Worm (Caenorhabditis elegans) whole organism, young adult: ENCODE data around the gene pho-12.

Experiments
- B0035.1 ChIP-seq: sonication (generic microtip); optimal IDR thresholded peaks from 2 replicates; lab custom pipeline; 2016; ENCODE audit warnings: missing genetic modification characterization, mild to moderate bottlenecking, missing compliant biosample characterization, missing genotype, missing genetic modification reagents
- B0336.3 ChIP-seq: fragments of 200-800 bp; sonication (Bioruptor generic); IDR thresholded peaks from 2 replicates; pipeline ENCODE4 v1.3.6; 2022; ENCODE audit warnings: missing genetic modification characterization, missing compliant biosample characterization
- C17E4.6 ChIP-seq: fragments of 200-800 bp; sonication (Bioruptor generic); IDR thresholded peaks from 2 replicates; pipeline ENCODE4 v1.3.6; 2022; ENCODE audit warnings: missing genetic modification reagents, missing genetic modification characterization, missing compliant biosample characterization
- F22D6.2 ChIP-seq: sonication (generic microtip); optimal IDR thresholded peaks from 2 replicates; lab custom pipeline; 2016; ENCODE audit warnings: mild to moderate bottlenecking, missing genetic modification characterization, missing compliant biosample characterization
- F39B2.1 ChIP-seq: fragments of 200-800 bp; sonication (Bioruptor generic); IDR thresholded peaks from 2 replicates; pipeline ENCODE4 v1.3.6; 2022; ENCODE audit warnings: missing genetic modification reagents, missing genetic modification characterization, missing compliant biosample characterization
- F57A8.1 ChIP-seq: fragments of 200-800 bp; sonication (Bioruptor generic); optimal IDR thresholded peaks from 2 replicates; lab custom pipeline; 2018; ENCODE audit warnings: mild to moderate bottlenecking, missing genetic modification characterization, moderate library complexity, missing compliant biosample characterization
- K12H6.12 ChIP-seq: fragments of 200-800 bp; sonication (Bioruptor generic); optimal IDR thresholded peaks from 2 replicates; lab custom pipeline; 2018; ENCODE audit warnings: mild to moderate bottlenecking, missing genetic modification characterization, missing compliant biosample characterization
- T07F8.4 ChIP-seq: sonication (generic microtip); optimal IDR thresholded peaks from 2 replicates; lab custom pipeline; 2016; ENCODE audit warnings: mild to moderate bottlenecking, missing genetic modification characterization, moderate library complexity, missing compliant biosample characterization
- T26A5.8 ChIP-seq: sonication (generic microtip); optimal IDR thresholded peaks from 2 replicates; lab custom pipeline; 2016; ENCODE audit warnings: missing genetic modification characterization, missing compliant biosample characterization
- Y56A3A.18 ChIP-seq: fragments of 200-800 bp; sonication (Bioruptor generic); IDR thresholded peaks from 2 replicates; pipeline ENCODE4 v1.3.6; 2022; ENCODE audit warnings: missing genetic modification reagents, missing genetic modification characterization, missing compliant biosample characterization
- Y95B8A.8 ChIP-seq: fragments of 200-800 bp; sonication (Bioruptor generic); IDR thresholded peaks from 2 replicates; pipeline ENCODE4 v1.3.6; 2022; ENCODE audit warnings: missing genetic modification reagents, missing genetic modification characterization, missing compliant biosample characterization
- aptf-2 ChIP-seq: fragments of 200-800 bp; sonication (Bioruptor generic); conservative IDR thresholded peaks from 2 replicates; pipeline ENCODE4 v1.3.6; 2022; ENCODE audit warnings: missing genetic modification reagents, missing genetic modification characterization, missing compliant biosample characterization
- atf-7 ChIP-seq: sonication (generic microtip); optimal IDR thresholded peaks from 2 replicates; lab custom pipeline; 2017; ENCODE audit warnings: mild to moderate bottlenecking, missing genetic modification characterization, missing compliant biosample characterization
- attf-3 ChIP-seq: fragments of 200-800 bp; sonication (Bioruptor generic); conservative IDR thresholded peaks from 2 replicates; pipeline ENCODE4 v1.3.6; 2022; ENCODE audit warnings: missing genetic modification reagents, missing genetic modification characterization, missing compliant biosample characterization
- bed-2 ChIP-seq: fragments of 200-800 bp; sonication (Bioruptor generic); IDR thresholded peaks from 2 replicates; pipeline ENCODE4 v1.3.6; 2022; ENCODE audit warnings: missing genetic modification reagents, missing genetic modification characterization, missing compliant biosample characterization
- ceh-100 ChIP-seq: fragments of 200-800 bp; sonication (Bioruptor generic); IDR thresholded peaks from 2 replicates; pipeline ENCODE4 v1.3.6; 2022; ENCODE audit warnings: missing genetic modification reagents, missing genetic modification characterization, missing compliant biosample characterization
- ceh-40 ChIP-seq: fragments of 200-800 bp; sonication (Bioruptor generic); IDR thresholded peaks from 2 replicates; pipeline ENCODE4 v1.3.6; 2022; ENCODE audit warnings: missing genetic modification characterization, missing compliant biosample characterization
- chd-7 ChIP-seq: sonication (generic microtip); optimal IDR thresholded peaks from 2 replicates; lab custom pipeline; 2016; ENCODE audit warnings: mild to moderate bottlenecking, missing genetic modification characterization, moderate library complexity, missing compliant biosample characterization
- die-1 ChIP-seq: sonication (generic microtip); optimal IDR thresholded peaks from 2 replicates; lab custom pipeline; 2016; ENCODE audit warnings: missing genotype, mild to moderate bottlenecking, missing genetic modification characterization, missing compliant biosample characterization
- dpl-1 ChIP-seq: fragments of 150-350 bp; optimal IDR thresholded peaks from 2 replicates; lab custom pipeline; 2014; ENCODE audit warnings: missing biosample characterization, missing genetic modification reagents, missing genetic modification characterization
- ets-4 ChIP-seq: fragments of 200-800 bp; sonication (Bioruptor generic); optimal IDR thresholded peaks from 2 replicates; lab custom pipeline; 2018; ENCODE audit warnings: mild to moderate bottlenecking, missing genetic modification characterization, missing compliant biosample characterization
- fkh-3 ChIP-seq: sonication (generic microtip); optimal IDR thresholded peaks from 2 replicates; lab custom pipeline; 2016; ENCODE audit warnings: mild to moderate bottlenecking, missing genetic modification characterization, missing compliant biosample characterization
- hlh-26 ChIP-seq: fragments of 200-800 bp; sonication (Bioruptor generic); conservative IDR thresholded peaks from 2 replicates; pipeline ENCODE4 v1.3.6; 2022; ENCODE audit warnings: missing genetic modification reagents, missing genetic modification characterization, missing compliant biosample characterization
- hmg-1.2 ChIP-seq: fragments of 200-800 bp; sonication (Bioruptor generic); IDR thresholded peaks from 2 replicates; pipeline ENCODE4 v1.3.6; 2022; ENCODE audit warnings: missing genetic modification reagents, missing genetic modification characterization, missing compliant biosample characterization
- hmg-20 ChIP-seq: fragments of 200-800 bp; sonication (Bioruptor generic); IDR thresholded peaks from 2 replicates; pipeline ENCODE4 v1.3.6; 2022; ENCODE audit warnings: missing genetic modification reagents, missing genetic modification characterization, missing compliant biosample characterization
- let-526 ChIP-seq: fragments of 200-800 bp; sonication (Bioruptor generic); IDR thresholded peaks from 2 replicates; pipeline ENCODE4 v1.3.6; 2022; ENCODE audit warnings: missing genetic modification reagents, missing genetic modification characterization, missing compliant biosample characterization
- lin-40 ChIP-seq: sonication (generic microtip); optimal IDR thresholded peaks from 2 replicates; lab custom pipeline; 2016; ENCODE audit warnings: missing genetic modification characterization, mild to moderate bottlenecking, missing compliant biosample characterization, missing genotype, missing genetic modification reagents
- lin-54 ChIP-seq: fragments of 200-800 bp; sonication (Bioruptor generic); optimal IDR thresholded peaks from 2 replicates; lab custom pipeline; 2018; ENCODE audit warnings: mild to moderate bottlenecking, missing genetic modification characterization, missing compliant biosample characterization
- madf-10 ChIP-seq: sonication (generic microtip); optimal IDR thresholded peaks from 2 replicates; lab custom pipeline; 2016; ENCODE audit warnings: mild to moderate bottlenecking, missing genetic modification characterization, missing compliant biosample characterization
- madf-8 ChIP-seq: fragments of 200-800 bp; sonication (Bioruptor generic); conservative IDR thresholded peaks from 2 replicates; pipeline ENCODE4 v1.3.6; 2022; ENCODE audit warnings: missing genetic modification reagents, missing genetic modification characterization, missing compliant biosample characterization
- nfya-1 ChIP-seq: sonication (generic microtip); optimal IDR thresholded peaks from 2 replicates; lab custom pipeline; 2017; ENCODE audit warnings: antibody characterized with exemption, missing compliant biosample characterization, missing genetic modification characterization, borderline replicate concordance; ENCODE audit not compliant: insufficient read depth
- nfya-2 ChIP-seq: fragments of 200-800 bp; sonication (Bioruptor generic); IDR thresholded peaks from 2 replicates; pipeline ENCODE4 v1.3.6; 2022; ENCODE audit warnings: missing genetic modification reagents, missing genetic modification characterization, missing compliant biosample characterization
- nfyb-1 ChIP-seq: fragments of 200-800 bp; sonication (Bioruptor generic); IDR thresholded peaks from 2 replicates; pipeline ENCODE4 v1.3.6; 2022; ENCODE audit warnings: missing genetic modification reagents, missing genetic modification characterization, missing compliant biosample characterization
- nhr-27 ChIP-seq: fragments of 200-800 bp; sonication (Bioruptor generic); optimal IDR thresholded peaks from 2 replicates; lab custom pipeline; 2018; ENCODE audit warnings: mild to moderate bottlenecking, missing genetic modification characterization, moderate library complexity, missing compliant biosample characterization
- pbrm-1 ChIP-seq: fragments of 200-800 bp; sonication (Bioruptor generic); IDR thresholded peaks from 2 replicates; pipeline ENCODE4 v1.3.6; 2022; ENCODE audit warnings: missing genetic modification reagents, missing genetic modification characterization, missing compliant biosample characterization
- rcor-1 ChIP-seq: fragments of 200-800 bp; sonication (Bioruptor generic); IDR thresholded peaks from 2 replicates; pipeline ENCODE4 v1.3.6; 2022; ENCODE audit warnings: missing genetic modification reagents, missing genetic modification characterization, missing compliant biosample characterization
- repo-1 ChIP-seq: sonication (generic microtip); optimal IDR thresholded peaks from 2 replicates; lab custom pipeline; 2017; ENCODE audit warnings: mild to moderate bottlenecking, missing genetic modification characterization, missing compliant biosample characterization
- snpc-1.1 ChIP-seq: sonication (generic microtip); optimal IDR thresholded peaks from 2 replicates; lab custom pipeline; 2017; ENCODE audit warnings: missing genetic modification characterization, mild to moderate bottlenecking, missing compliant biosample characterization, antibody characterized with exemption, moderate library complexity, missing genotype, missing genetic modification reagents; ENCODE audit not compliant: insufficient read depth
- snpc-1.3 ChIP-seq: sonication (generic microtip); optimal IDR thresholded peaks from 2 replicates; lab custom pipeline; 2017; ENCODE audit warnings: missing genetic modification characterization, mild to moderate bottlenecking, missing compliant biosample characterization, antibody characterized with exemption, moderate library complexity, missing genotype, missing genetic modification reagents; ENCODE audit not compliant: insufficient read depth
- snpc-4 ChIP-seq, 5 experiments: fragments of 150-350 bp in 1 of 5; sonication (generic microtip) in 4 of 5; optimal IDR thresholded peaks; 2 replicates each; lab custom pipeline; 2014 to 2018; ENCODE audit warnings: missing genetic modification characterization in 5 of 5, missing biosample characterization in 3 of 5, antibody characterized with exemption in 2 of 5, mild to moderate bottlenecking in 2 of 5, missing compliant biosample characterization in 2 of 5, missing genotype in 2 of 5, moderate library complexity in 2 of 5, missing genetic modification reagents in 1 of 5
- somi-1 ChIP-seq: fragments of 200-800 bp; sonication (Bioruptor generic); optimal IDR thresholded peaks from 2 replicates; lab custom pipeline; 2018; ENCODE audit warnings: mild to moderate bottlenecking, missing genetic modification characterization, missing compliant biosample characterization
- tbp1 ChIP-seq: fragments of 200-800 bp; sonication (Bioruptor generic); optimal IDR thresholded peaks from 2 replicates; lab custom pipeline; 2018; ENCODE audit warnings: mild to moderate bottlenecking, missing genetic modification characterization, missing compliant biosample characterization
- unc-62 ChIP-seq: fragments of 150-350 bp; optimal IDR thresholded peaks from 2 replicates; lab custom pipeline; 2014; ENCODE audit warnings: missing biosample characterization, missing genetic modification reagents, missing genetic modification characterization
- zim-3 ChIP-seq: sonication (generic microtip); optimal IDR thresholded peaks from 2 replicates; lab custom pipeline; 2017; ENCODE audit warnings: mild to moderate bottlenecking, missing genetic modification characterization, moderate library complexity, missing compliant biosample characterization
- ztf-22 ChIP-seq: fragments of 200-800 bp; sonication (Bioruptor generic); optimal IDR thresholded peaks from 2 replicates; lab custom pipeline; 2018; ENCODE audit warnings: mild to moderate bottlenecking, missing genetic modification characterization, moderate library complexity, missing compliant biosample characterization

The pho-12 gene

DNA sequence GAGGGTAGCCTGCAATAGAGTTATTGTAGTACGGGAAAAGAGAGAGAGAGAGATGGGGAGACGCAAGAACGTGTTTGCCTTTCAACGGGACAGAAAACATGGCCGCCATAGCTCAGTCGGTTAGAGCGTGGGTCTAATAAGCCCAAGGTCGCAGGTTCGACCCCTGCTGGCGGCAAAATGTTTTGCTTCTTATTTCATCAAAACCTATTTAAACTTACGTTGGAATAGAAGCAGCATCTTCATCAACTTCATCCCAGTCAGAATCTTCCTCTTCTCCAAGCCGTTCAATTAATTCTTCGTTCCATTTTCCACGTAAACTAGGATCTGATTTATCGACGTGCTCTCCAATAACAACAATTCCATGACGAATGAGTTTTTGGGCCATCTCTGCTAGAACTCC lies 27.9 kb downstream of the pho-12 start (continued):
- no peak for TF ChIP-seq fkh-3
- TF ChIP-seq aptf-2 (GFP tag; lab: Robert Waterston, UW): no peak
- TF ChIP-seq hmg-1.2: peak; percentile 66
- TF ChIP-seq tbp1 (GFP tag; lab: Kevin White, UChicago): peak; percentile 98
- no peak for TF ChIP-seq nfya-1 (tag; lab: Kevin White, UChicago)
- no peak for TF ChIP-seq somi-1 (GFP tag; lab: Kevin White, UChicago)
- peak; percentile 87 for TF ChIP-seq nfyb-1 (GFP tag; lab: Robert Waterston, UW)
- no peak for TF ChIP-seq F39B2.1
- peak; percentile 79 for TF ChIP-seq B0336.3 (GFP tag; lab: Robert Waterston, UW)
- peak; percentile 50; the same call in 1 of the 2 replicates for TF ChIP-seq pbrm-1
- TF ChIP-seq snpc-1.1 (tag; lab: Kevin White, UChicago): no peak
- TF ChIP-seq unc-62: no peak
- peak; percentile 76 for TF ChIP-seq lin-54 (GFP tag; lab: Kevin White, UChicago)
- TF ChIP-seq atf-7 (tag; lab: Kevin White, UChicago): peak; percentile 53
- peak; percentile 70 for TF ChIP-seq ceh-100 (GFP tag; lab: Robert Waterston, UW)
- TF ChIP-seq ztf-22 (GFP tag; lab: Kevin White, UChicago): no peak
- TF ChIP-seq zim-3 (tag; lab: Kevin White, UChicago): peak; percentile 53
- TF ChIP-seq T26A5.8 (tag; lab: Kevin White, UChicago): peak; percentile 63
- no peak for TF ChIP-seq hlh-26
- TF ChIP-seq nhr-27 (tag; lab: Kevin White, UChicago): peak; percentile 74
- no peak for TF ChIP-seq bed-2 (GFP tag; lab: Robert Waterston, UW)
- TF ChIP-seq die-1 (tag; lab: Kevin White, UChicago): peak; percentile 81
- peak; percentile 86 for TF ChIP-seq hmg-20 (GFP tag; lab: Robert Waterston, UW)
- peak; percentile 31; the same call in 1 of the 2 replicates for TF ChIP-seq madf-8 (GFP tag; lab: Robert Waterston, UW)
- no peak for TF ChIP-seq F57A8.1 (GFP tag; lab: Kevin White, UChicago)
- peak; percentile 53 for TF ChIP-seq lin-40 (tag; lab: Kevin White, UChicago)
- peak; percentile 7 for TF ChIP-seq ets-4
- TF ChIP-seq B0035.1 (tag; lab: Kevin White, UChicago): peak; percentile 43
- 0 out of 2 replicates have a peak, but pooled peaks have one; percentile 67 for TF ChIP-seq ceh-40 (GFP tag; lab: Robert Waterston, UW)
- peak; percentile 62 for TF ChIP-seq snpc-1.3 (tag; lab: Kevin White, UChicago)
- TF ChIP-seq snpc-4 (GFP tag; optimal IDR thresholded peaks at IDR 0.05; lab: Kevin White, UChicago): peak; percentile 34
- TF ChIP-seq snpc-4 (tag; optimal IDR thresholded peaks at IDR 0.05; lab: Kevin White, UChicago): peak in 3 of 4 experiments; percentile 48 to 70 (median 69)
- peak; percentile 74 for TF ChIP-seq chd-7 (tag; lab: Kevin White, UChicago)
- TF ChIP-seq Y95B8A.8 (GFP tag; lab: Robert Waterston, UW): 0 out of 2 replicates have a peak, but pooled peaks have one; percentile 45
- TF ChIP-seq dpl-1: no peak
- no peak for TF ChIP-seq nfya-2 (GFP tag; lab: Robert Waterston, UW)
- TF ChIP-seq F22D6.2 (tag; lab: Kevin White, UChicago): no peak
- peak; percentile 36 for TF ChIP-seq madf-10
- TF ChIP-seq K12H6.12 (tag; lab: Kevin White, UChicago): peak; percentile 36
- peak; percentile 44 for TF ChIP-seq repo-1 (tag; lab: Kevin White, UChicago)
- TF ChIP-seq C17E4.6 (GFP tag; lab: Robert Waterston, UW): 0 out of 2 replicates have a peak, but pooled peaks have one; percentile 13
- TF ChIP-seq Y56A3A.18 (GFP tag; lab: Robert Waterston, UW): 0 out of 2 replicates have a peak, but pooled peaks have one; percentile 37
- peak; percentile 38 for TF ChIP-seq T07F8.4 (tag; lab: Kevin White, UChicago)
- TF ChIP-seq attf-3 (GFP tag; lab: Robert Waterston, UW): peak; percentile 57; the same call in 1 of the 2 replicates
- no peak for TF ChIP-seq let-526
- TF ChIP-seq rcor-1 (GFP tag; lab: Robert Waterston, UW): peak; percentile 65
